4 worm cellular contexts compared by ENCODE assay signal in genomic region chrV:10086141-10086540, ce11.
TF ChIP-seq lines count a peak whose summit lies in the region.

No protein-coding gene starts in this region.

TF ChIP-seq in whole organism, L1 larva, 84 proteins besides CTCF, POLR2A, EP300 and RAD21:
- TF ChIP-seq blmp-1 (tag; optimal IDR thresholded peaks at IDR 0.05; lab: Kevin White, UChicago) = no peak
- TF ChIP-seq lsy-2 (tag; optimal IDR thresholded peaks at IDR 0.05; lab: Kevin White, UChicago) = no peak
- no peak for TF ChIP-seq C04F5.9 (tag; optimal IDR thresholded peaks at IDR 0.05; lab: Kevin White, UChicago)
- TF ChIP-seq rnt-1 (tag; optimal IDR thresholded peaks at IDR 0.05; lab: Kevin White, UChicago) = peak; percentile 31
- no peak for TF ChIP-seq fkh-8 (tag; optimal IDR thresholded peaks at IDR 0.05; lab: Kevin White, UChicago)
- peak; percentile 6 for TF ChIP-seq lin-14 (GFP tag; optimal IDR thresholded peaks at IDR 0.05; lab: Kevin White, UChicago)

TF ChIP-seq in whole organism, L2 larva, 48 proteins besides CTCF, POLR2A, EP300 and RAD21:
- peak in 1 of 2 experiments; percentile 13 for TF ChIP-seq lsy-2 (tag; optimal IDR thresholded peaks at IDR 0.05; lab: Kevin White, UChicago)
- peak; percentile 32 for TF ChIP-seq sma-9 (GFP tag; optimal IDR thresholded peaks at IDR 0.05; lab: Kevin White, UChicago)
- no peak for TF ChIP-seq sma-9 (tag; optimal IDR thresholded peaks at IDR 0.05; lab: Kevin White, UChicago)
- peak; percentile 37 for TF ChIP-seq F13H6.1 (tag; optimal IDR thresholded peaks at IDR 0.05; lab: Kevin White, UChicago)
- TF ChIP-seq Y55F3AM.14 (GFP tag; optimal IDR thresholded peaks at IDR 0.05; lab: Kevin White, UChicago) = no peak

TF ChIP-seq in whole organism, L3 larva, 47 proteins besides CTCF, POLR2A, EP300 and RAD21:
- TF ChIP-seq nhr-237 (tag; optimal IDR thresholded peaks at IDR 0.05; lab: Kevin White, UChicago) (no peak), nhr-76 (tag; optimal IDR thresholded peaks at IDR 0.05; lab: Kevin White, UChicago) (peak; percentile 35), nhr-11 (tag; optimal IDR thresholded peaks at IDR 0.05; lab: Kevin White, UChicago) (no peak), fkh-2 (tag; optimal IDR thresholded peaks at IDR 0.05; lab: Kevin White, UChicago) (no peak)

TF ChIP-seq in whole organism, mixed stage, embryonic, 35 proteins besides CTCF, POLR2A, EP300 and RAD21:
- peak; percentile 52 for TF ChIP-seq hlh-1 (tag; optimal IDR thresholded peaks at IDR 0.05; lab: Kevin White, UChicago)
- no peak for TF ChIP-seq nhr-28 (tag; optimal IDR thresholded peaks at IDR 0.05; lab: Kevin White, UChicago)
- no peak for TF ChIP-seq ceh-39 (tag; optimal IDR thresholded peaks at IDR 0.05; lab: Kevin White, UChicago)
- no peak for TF ChIP-seq flh-1 (GFP tag; optimal IDR thresholded peaks at IDR 0.05; lab: Kevin White, UChicago)
